Fruit fly (Drosophila melanogaster) S2 (cell line): ENCODE data around the gene CG6638.

ENCODE experiments used
- CG8478 ChIP-seq: fragments of >200 bp; optimal IDR thresholded peaks from 2 replicates; lab custom pipeline; 2018
- CTCF ChIP-seq, 2 experiments: fragments of >200 bp; optimal IDR thresholded peaks; 2 replicates each; lab custom pipeline; 2018

- TF ChIP-seq CG8478 (lab: Kevin White, UChicago), result no peak
- TF ChIP-seq CTCF (optimal IDR thresholded peaks at IDR 0.05; lab: Kevin White, UChicago), result no peak
These were observed 39.5 kb downstream of the CG6638 start for dm6 chr3L:8536387-8536786.
